ENCODE assay signal across 4 fruit fly cellular contexts in the genomic region with DNA sequence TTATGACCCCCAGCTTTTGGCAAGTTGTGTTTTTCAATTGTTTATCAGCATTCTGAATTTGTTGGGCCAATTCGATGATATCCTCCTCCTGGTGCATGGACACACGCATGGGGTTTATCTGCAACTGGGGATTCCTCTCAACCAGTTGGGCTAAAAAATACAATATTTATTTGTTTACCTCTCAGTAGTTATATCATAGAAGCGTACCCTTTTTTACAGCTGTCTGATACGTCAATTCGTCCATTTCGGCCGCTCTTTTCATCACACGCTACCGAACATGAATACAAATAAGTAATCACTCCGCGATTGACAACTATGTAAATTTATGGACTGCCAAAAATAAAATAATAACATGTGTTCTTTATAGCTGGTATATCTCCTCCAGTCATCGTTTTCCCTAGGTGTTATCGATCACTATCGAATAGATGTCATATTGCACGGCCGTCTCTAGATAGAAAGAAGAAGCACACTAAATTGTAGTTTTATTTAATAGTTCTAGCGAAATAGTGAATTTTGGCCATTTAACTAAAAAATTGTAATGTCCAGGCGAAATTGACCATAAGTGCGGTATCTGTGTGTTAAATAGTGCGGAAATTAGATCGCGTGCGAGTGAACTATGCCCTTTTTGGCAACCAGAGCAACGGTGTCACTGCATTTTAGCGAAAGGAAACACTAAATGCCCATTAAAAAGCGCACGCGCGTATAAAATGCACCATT.
A peak's percentile ranks its signal among the peaks of the same experiment; 100 is the strongest.
TF ChIP-seq lines count a peak whose summit lies in the region.

Gene mib2 (plus strand): TSS at position 232 of the 717 bp plus-strand sequence.
Gene CG31800 (minus strand): TSS at position 364 of the 717 bp plus-strand sequence.

- TF ChIP-seq CTCF in whole organism, embryonic (GFP tag; optimal IDR thresholded peaks at IDR 0.05; lab: Kevin White, UChicago), result no peak

TF ChIP-seq in whole organism, adult, 20 proteins besides CTCF, POLR2A, EP300 and RAD21:
- TF ChIP-seq bab1 (GFP tag; optimal IDR thresholded peaks at IDR 0.05; lab: Kevin White, UChicago) (peak; percentile 13), Mnt (GFP tag; optimal IDR thresholded peaks at IDR 0.05; lab: Kevin White, UChicago) (peak; percentile 35), Clk (GFP tag; optimal IDR thresholded peaks at IDR 0.05; lab: Kevin White, UChicago) (no peak), CG12768 (GFP tag; optimal IDR thresholded peaks at IDR 0.05; lab: Kevin White, UChicago) (no peak), cic (GFP tag; optimal IDR thresholded peaks at IDR 0.05; lab: Kevin White, UChicago) (no peak), CG11617 (GFP tag; optimal IDR thresholded peaks at IDR 0.05; lab: Kevin White, UChicago) (peak; percentile 8), toe (GFP tag; optimal IDR thresholded peaks at IDR 0.05; lab: Kevin White, UChicago) (peak; percentile 7), CG7101 (tag; optimal IDR thresholded peaks at IDR 0.05; lab: Kevin White, UChicago) (peak; percentile 4)

TF ChIP-seq in whole organism, embryonic, 481 proteins besides CTCF, POLR2A, EP300 and RAD21 (continues in another document):
- TF ChIP-seq CG6254 (GFP tag; optimal IDR thresholded peaks at IDR 0.05; lab: Kevin White, UChicago), result no peak
- peak; percentile 86 for TF ChIP-seq Dref (GFP tag; IDR thresholded peaks at IDR 0.05; lab: Robert Waterston, UW)
- peak; percentile 16 for TF ChIP-seq CG10267 (tag; optimal IDR thresholded peaks at IDR 0.05; lab: Kevin White, UChicago)
- 0 out of 3 replicates have a peak, but pooled peaks have one; percentile 53 for TF ChIP-seq CG2199 (GFP tag; IDR thresholded peaks at IDR 0.05; lab: Robert Waterston, UW)
- TF ChIP-seq hb (GFP tag; IDR thresholded peaks at IDR 0.05; lab: Robert Waterston, UW; ENCODE audit: partially characterized antibody), result peak; percentile 77; the same call in 2 of the 3 replicates
- peak; percentile 86 for TF ChIP-seq knrl (GFP tag; IDR thresholded peaks at IDR 0.05; lab: Robert Waterston, UW; ENCODE audit: partially characterized antibody)
- peak; percentile 39 for TF ChIP-seq CG30020 (tag; optimal IDR thresholded peaks at IDR 0.05; lab: Kevin White, UChicago)
- TF ChIP-seq sens (GFP tag; lab: Kevin White, UChicago), result peak; percentile 55
- no peak for TF ChIP-seq BtbVII (GFP tag; optimal IDR thresholded peaks at IDR 0.05; lab: Kevin White, UChicago)
- TF ChIP-seq CG8290 (GFP tag; optimal IDR thresholded peaks at IDR 0.05; lab: Kevin White, UChicago), result peak; percentile 29
- peak in 1 of 2 experiments; percentile 49 for TF ChIP-seq CG8290 (tag; optimal IDR thresholded peaks at IDR 0.05; lab: Kevin White, UChicago)
- TF ChIP-seq HLH4C (GFP tag; IDR thresholded peaks at IDR 0.05; lab: Robert Waterston, UW; ENCODE audit: partially characterized antibody), result peak; percentile 89
- 0 out of 2 replicates have a peak, but pooled peaks have one; percentile 38 for TF ChIP-seq chm (GFP tag; IDR thresholded peaks at IDR 0.05; lab: Robert Waterston, UW)
- TF ChIP-seq Stat92E (GFP tag; optimal IDR thresholded peaks at IDR 0.05; lab: Kevin White, UChicago), result no peak
- TF ChIP-seq chn (GFP tag; optimal IDR thresholded peaks at IDR 0.05; lab: Kevin White, UChicago), result peak; percentile 1
- peak; percentile 82; the same call in 2 of the 4 replicates for TF ChIP-seq chinmo (GFP tag; IDR thresholded peaks at IDR 0.05; lab: Robert Waterston, UW; ENCODE audit: partially characterized antibody)
- TF ChIP-seq slbo (GFP tag; IDR thresholded peaks at IDR 0.05; lab: Robert Waterston, UW), result peak; percentile 20; the same call in 1 of the 2 replicates
- peak; percentile 79 for TF ChIP-seq MESR4 (GFP tag; optimal IDR thresholded peaks at IDR 0.05; lab: Kevin White, UChicago)
- no peak for TF ChIP-seq pb (GFP tag; optimal IDR thresholded peaks at IDR 0.05; lab: Kevin White, UChicago)
- no peak for TF ChIP-seq CG9797 (GFP tag; optimal IDR thresholded peaks at IDR 0.05; lab: Kevin White, UChicago)
- TF ChIP-seq CG34376 (GFP tag; optimal IDR thresholded peaks at IDR 0.05; lab: Kevin White, UChicago), result no peak
- TF ChIP-seq dm (GFP tag; optimal IDR thresholded peaks at IDR 0.05; lab: Kevin White, UChicago), result peak; percentile 57

TF ChIP-seq in whole organism, prepupa, 60 proteins besides CTCF, POLR2A, EP300 and RAD21:
- TF ChIP-seq Eip75B (GFP tag; optimal IDR thresholded peaks at IDR 0.05; lab: Kevin White, UChicago) (no peak), fkh (GFP tag; optimal IDR thresholded peaks at IDR 0.05; lab: Kevin White, UChicago) (peak; percentile 36), Eip78C (GFP tag; lab: Kevin White, UChicago) (peak; percentile 52), CG32006 (GFP tag; optimal IDR thresholded peaks at IDR 0.05; lab: Kevin White, UChicago) (no peak), achi (GFP tag; optimal IDR thresholded peaks at IDR 0.05; lab: Kevin White, UChicago) (peak; percentile 16), svp (GFP tag; lab: Kevin White, UChicago) (peak; percentile 71), dsx (GFP tag; optimal IDR thresholded peaks at IDR 0.05; lab: Kevin White, UChicago; ENCODE audit: poor library complexity, severe bottlenecking) (peak; percentile 58), CG6808 (GFP tag; optimal IDR thresholded peaks at IDR 0.05; lab: Kevin White, UChicago) (peak; percentile 13), esn (GFP tag; optimal IDR thresholded peaks at IDR 0.05; lab: Kevin White, UChicago) (peak; percentile 21), acj6 (GFP tag; optimal IDR thresholded peaks at IDR 0.05; lab: Kevin White, UChicago) (peak; percentile 3), Eip93F (GFP tag; optimal IDR thresholded peaks at IDR 0.05; lab: Kevin White, UChicago) (no peak), CG34406 (GFP tag; optimal IDR thresholded peaks at IDR 0.05; lab: Kevin White, UChicago) (no peak)

TF ChIP-seq in whole organism, wandering third instar larva, 38 proteins besides CTCF, POLR2A, EP300 and RAD21:
- TF ChIP-seq sage (GFP tag; optimal IDR thresholded peaks at IDR 0.05; lab: Kevin White, UChicago) (no peak), foxo (GFP tag; optimal IDR thresholded peaks at IDR 0.05; lab: Kevin White, UChicago) (peak in 1 of 2 experiments; percentile 23), h (GFP tag; optimal IDR thresholded peaks at IDR 0.05; lab: Kevin White, UChicago) (peak; percentile 19), GATAd (GFP tag; optimal IDR thresholded peaks at IDR 0.05; lab: Kevin White, UChicago) (no peak), Jra (GFP tag; optimal IDR thresholded peaks at IDR 0.05; lab: Kevin White, UChicago) (peak; percentile 10), Hnf4 (GFP tag; optimal IDR thresholded peaks at IDR 0.05; lab: Kevin White, UChicago) (no peak), CrebA (GFP tag; optimal IDR thresholded peaks at IDR 0.05; lab: Kevin White, UChicago; ENCODE audit: borderline replicate concordance) (no peak), dsf (GFP tag; optimal IDR thresholded peaks at IDR 0.05; lab: Kevin White, UChicago; ENCODE audit: borderline replicate concordance) (no peak), Hr83 (GFP tag; optimal IDR thresholded peaks at IDR 0.05; lab: Kevin White, UChicago; ENCODE audit: poor library complexity, severe bottlenecking) (peak; percentile 26), dl (GFP tag; optimal IDR thresholded peaks at IDR 0.05; lab: Kevin White, UChicago; ENCODE audit: insufficient read depth in 1 of 2, partially characterized antibody in 2 of 2) (no peak), HLH106 (tag; optimal IDR thresholded peaks at IDR 0.05; lab: Kevin White, UChicago) (peak; percentile 6), rgr (GFP tag; optimal IDR thresholded peaks at IDR 0.05; lab: Kevin White, UChicago) (peak; percentile 18), Rel (GFP tag; optimal IDR thresholded peaks at IDR 0.05; lab: Kevin White, UChicago) (no peak), Rel (tag; optimal IDR thresholded peaks at IDR 0.05; lab: Kevin White, UChicago) (peak; percentile 25), psq (GFP tag; optimal IDR thresholded peaks at IDR 0.05; lab: Kevin White, UChicago) (no peak)
